Worm (Caenorhabditis elegans): ENCODE data around the gene F49C5.11.

F49C5.11 gene

ce11 chrII:12603667-12604621 is 48.3 kb downstream of the F49C5.11 start, which contains the start of the genes ceh-100 and lips-15:
Gene ceh-100 (minus strand): TSS chrII:12603680.
Gene lips-15 (plus strand): TSS chrII:12604386.
- TF ChIP-seq pag-3 (tag; optimal IDR thresholded peaks at IDR 0.05; ENCODE audit: borderline replicate concordance) (no peak), elt-4 (tag; optimal IDR thresholded peaks at IDR 0.05) (no peak), nfya-1 (tag; optimal IDR thresholded peaks at IDR 0.05) (peak; percentile 10), syd-9 (tag; optimal IDR thresholded peaks at IDR 0.05) (no peak), ceh-24 (tag; optimal IDR thresholded peaks at IDR 0.05) (no peak), ceh-34 (tag; optimal IDR thresholded peaks at IDR 0.05) (peak; percentile 28), ceh-31 (tag; optimal IDR thresholded peaks at IDR 0.05) (peak; percentile 68), ref-2 (tag; optimal IDR thresholded peaks at IDR 0.05) (no peak), dmd-4 (tag; optimal IDR thresholded peaks at IDR 0.05; ENCODE audit: borderline replicate concordance) (no peak), pqm-1 (tag; optimal IDR thresholded peaks at IDR 0.05) (no peak), fkh-6 (tag; optimal IDR thresholded peaks at IDR 0.05) (no peak), tbx-2 (tag; optimal IDR thresholded peaks at IDR 0.05) (peak; percentile 34), ceh-48 (tag; optimal IDR thresholded peaks at IDR 0.05) (peak; percentile 17)

ce11 chrII:12606108-12606507 is 50.4 kb downstream of the F49C5.11 start:
- no peak for TF ChIP-seq pqm-1 (tag; optimal IDR thresholded peaks at IDR 0.05)
- TF ChIP-seq syd-9 (tag; optimal IDR thresholded peaks at IDR 0.05), result no peak
- no peak for TF ChIP-seq pha-2 (tag; optimal IDR thresholded peaks at IDR 0.05)
- no peak for TF ChIP-seq sox-4 (tag; optimal IDR thresholded peaks at IDR 0.05)
- TF ChIP-seq ahr-1 (tag; optimal IDR thresholded peaks at IDR 0.05), result no peak
- no peak for TF ChIP-seq zip-5 (tag; optimal IDR thresholded peaks at IDR 0.05)
- no peak for TF ChIP-seq rnt-1 (tag; optimal IDR thresholded peaks at IDR 0.05)
- TF ChIP-seq fkh-10 (GFP tag; optimal IDR thresholded peaks at IDR 0.05), result no peak
- TF ChIP-seq hlh-8 (tag; optimal IDR thresholded peaks at IDR 0.05), result no peak
- TF ChIP-seq sdc-2 (tag; optimal IDR thresholded peaks at IDR 0.05), result no peak
- no peak for TF ChIP-seq tbx-7 (tag; optimal IDR thresholded peaks at IDR 0.05)
- TF ChIP-seq sox-2 (GFP tag; IDR thresholded peaks at IDR 0.05), result no peak
- no peak for TF ChIP-seq ceh-2 (tag; optimal IDR thresholded peaks at IDR 0.05)
- TF ChIP-seq che-1 (tag; optimal IDR thresholded peaks at IDR 0.05), result no peak
- no peak for TF ChIP-seq fax-1 (tag; optimal IDR thresholded peaks at IDR 0.05)
- TF ChIP-seq C08G9.2 (tag; optimal IDR thresholded peaks at IDR 0.05), result no peak
- TF ChIP-seq nhr-11 (tag; optimal IDR thresholded peaks at IDR 0.05), result no peak
- TF ChIP-seq K02D7.2 (tag; optimal IDR thresholded peaks at IDR 0.05), result no peak
- no peak for TF ChIP-seq T23F11.4 (GFP tag; optimal IDR thresholded peaks at IDR 0.05)
- no peak for TF ChIP-seq ceh-18 (tag; optimal IDR thresholded peaks at IDR 0.05)
